Fruit fly (Drosophila melanogaster): ENCODE data around the gene mof.

The mof gene

dm6 chrX:5876584-5876983, at the start of gene mof:
Gene mof, minus strand, starts transcription at chrX:5876853.
- no peak for TF ChIP-seq ttk (optimal IDR thresholded peaks at IDR 0.05)
- no peak for TF ChIP-seq psq (optimal IDR thresholded peaks at IDR 0.05)
- TF ChIP-seq Myc (optimal IDR thresholded peaks at IDR 0.05), result no peak
- no peak for TF ChIP-seq h (optimal IDR thresholded peaks at IDR 0.05)
- no peak for TF ChIP-seq Sin3A (optimal IDR thresholded peaks at IDR 0.05)
- TF ChIP-seq insv (optimal IDR thresholded peaks at IDR 0.05), result no peak

- TF ChIP-seq insv (optimal IDR thresholded peaks at IDR 0.05) (no peak), Sin3A (optimal IDR thresholded peaks at IDR 0.05) (no peak), Myc (optimal IDR thresholded peaks at IDR 0.05) (no peak), ttk (optimal IDR thresholded peaks at IDR 0.05) (no peak), h (optimal IDR thresholded peaks at IDR 0.05) (no peak), psq (optimal IDR thresholded peaks at IDR 0.05) (no peak)
Observed at dm6 chrX:5925793-5926418, 49.3 kb upstream of the mof start.

- TF ChIP-seq ttk (optimal IDR thresholded peaks at IDR 0.05) (no peak), h (optimal IDR thresholded peaks at IDR 0.05) (no peak), insv (optimal IDR thresholded peaks at IDR 0.05) (no peak), psq (optimal IDR thresholded peaks at IDR 0.05) (no peak), Sin3A (optimal IDR thresholded peaks at IDR 0.05) (no peak), Myc (optimal IDR thresholded peaks at IDR 0.05) (no peak)
Observed at dm6 chrX:5924378-5924777, 47.7 kb upstream of the mof start.

- no peak for TF ChIP-seq ttk (optimal IDR thresholded peaks at IDR 0.05)
- no peak for TF ChIP-seq h (optimal IDR thresholded peaks at IDR 0.05)
- no peak for TF ChIP-seq insv (optimal IDR thresholded peaks at IDR 0.05)
- TF ChIP-seq psq (optimal IDR thresholded peaks at IDR 0.05), result no peak
- no peak for TF ChIP-seq Sin3A (optimal IDR thresholded peaks at IDR 0.05)
Observed at dm6 chrX:5923124-5923523, 46.5 kb upstream of the mof start.

- TF ChIP-seq insv (optimal IDR thresholded peaks at IDR 0.05) (no peak), Sin3A (optimal IDR thresholded peaks at IDR 0.05) (no peak), h (optimal IDR thresholded peaks at IDR 0.05) (no peak), Myc (optimal IDR thresholded peaks at IDR 0.05) (no peak), ttk (optimal IDR thresholded peaks at IDR 0.05) (no peak), psq (optimal IDR thresholded peaks at IDR 0.05) (no peak)
Observed at dm6 chrX:5922057-5922456, 45.4 kb upstream of the mof start.

dm6 chrX:5920932-5921331, 44.3 kb upstream of the mof start:
- TF ChIP-seq ttk (optimal IDR thresholded peaks at IDR 0.05) (no peak), psq (optimal IDR thresholded peaks at IDR 0.05) (no peak)

- TF ChIP-seq h (optimal IDR thresholded peaks at IDR 0.05), result peak; percentile 72
- peak; percentile 56 for TF ChIP-seq insv (optimal IDR thresholded peaks at IDR 0.05)
- peak; percentile 96 for TF ChIP-seq psq (optimal IDR thresholded peaks at IDR 0.05)
- TF ChIP-seq Myc (optimal IDR thresholded peaks at IDR 0.05), result no peak
- TF ChIP-seq ttk (optimal IDR thresholded peaks at IDR 0.05), result no peak
- TF ChIP-seq Sin3A (optimal IDR thresholded peaks at IDR 0.05), result no peak
Observed at dm6 chrX:5918499-5919126, 42.0 kb upstream of the mof start.

dm6 chrX:5917310-5917988, 40.8 kb upstream of the mof start:
- no peak for TF ChIP-seq ttk (optimal IDR thresholded peaks at IDR 0.05)
- no peak for TF ChIP-seq Sin3A (optimal IDR thresholded peaks at IDR 0.05)
- no peak for TF ChIP-seq psq (optimal IDR thresholded peaks at IDR 0.05)
- no peak for TF ChIP-seq h (optimal IDR thresholded peaks at IDR 0.05)
- TF ChIP-seq Myc (optimal IDR thresholded peaks at IDR 0.05), result no peak
- no peak for TF ChIP-seq insv (optimal IDR thresholded peaks at IDR 0.05)

- TF ChIP-seq h (optimal IDR thresholded peaks at IDR 0.05) (no peak), psq (optimal IDR thresholded peaks at IDR 0.05) (no peak), ttk (optimal IDR thresholded peaks at IDR 0.05) (no peak), insv (optimal IDR thresholded peaks at IDR 0.05) (no peak)
Observed at dm6 chrX:5916494-5917309, 40.0 kb upstream of the mof start, which contains the start of the genes Shmt and CG3726. Gene Shmt, minus strand, starts transcription at chrX:5916797. Gene CG3726, plus strand, starts transcription at chrX:5917097.

- TF ChIP-seq insv (optimal IDR thresholded peaks at IDR 0.05) (no peak), Sin3A (optimal IDR thresholded peaks at IDR 0.05) (no peak), Myc (optimal IDR thresholded peaks at IDR 0.05) (no peak), ttk (optimal IDR thresholded peaks at IDR 0.05) (no peak), psq (optimal IDR thresholded peaks at IDR 0.05) (no peak)
Observed at dm6 chrX:5915752-5916493, 39.3 kb upstream of the mof start.

- TF ChIP-seq insv (optimal IDR thresholded peaks at IDR 0.05), result no peak
- TF ChIP-seq ttk (optimal IDR thresholded peaks at IDR 0.05), result no peak
- no peak for TF ChIP-seq Myc (optimal IDR thresholded peaks at IDR 0.05)
- no peak for TF ChIP-seq psq (optimal IDR thresholded peaks at IDR 0.05)
- TF ChIP-seq Sin3A (optimal IDR thresholded peaks at IDR 0.05), result no peak
- TF ChIP-seq h (optimal IDR thresholded peaks at IDR 0.05), result no peak
Observed at dm6 chrX:5914992-5915751, 38.5 kb upstream of the mof start.

All from Kc167 (cell line).